Worm (Caenorhabditis elegans) whole organism, L2 larva: ENCODE results near the gene ttm-2.

Source experiments
- elt-1 ChIP-seq: fragments of 150-350 bp; optimal IDR thresholded peaks from 2 replicates; lab custom pipeline; 2014; ENCODE audit warnings: missing biosample characterization, missing genetic modification characterization
- ztf-11 ChIP-seq: sonication (generic microtip); optimal IDR thresholded peaks from 2 replicates; lab custom pipeline; 2017; ENCODE audit warnings: missing biosample characterization, missing genetic modification characterization

DNA sequence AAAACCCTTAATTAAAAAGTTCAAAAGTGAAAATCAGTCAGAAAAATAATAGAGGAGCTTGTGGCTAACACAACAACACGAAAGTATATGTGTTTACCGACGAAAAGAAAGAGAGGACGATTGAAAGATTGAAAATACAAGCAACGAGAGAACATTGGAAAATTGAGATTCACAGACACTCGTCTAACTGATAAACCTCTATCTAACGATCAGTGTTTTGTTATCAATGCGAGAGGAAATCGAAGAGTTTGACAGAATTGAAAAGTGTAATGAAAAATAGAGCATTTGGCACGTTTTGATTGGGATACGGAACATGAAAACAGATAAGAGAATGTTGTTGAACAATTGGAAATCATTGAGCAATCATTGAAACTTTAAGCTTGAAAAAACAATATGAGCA is 37.5 kb downstream of the ttm-2 start:
- TF ChIP-seq ztf-11 (tag; lab: Kevin White, UChicago) (no peak), elt-1 (tag; lab: Kevin White, UChicago) (no peak)
